Fruit fly (Drosophila melanogaster): ENCODE measurements around the gene CG43390.

The CG43390 gene

DNA sequence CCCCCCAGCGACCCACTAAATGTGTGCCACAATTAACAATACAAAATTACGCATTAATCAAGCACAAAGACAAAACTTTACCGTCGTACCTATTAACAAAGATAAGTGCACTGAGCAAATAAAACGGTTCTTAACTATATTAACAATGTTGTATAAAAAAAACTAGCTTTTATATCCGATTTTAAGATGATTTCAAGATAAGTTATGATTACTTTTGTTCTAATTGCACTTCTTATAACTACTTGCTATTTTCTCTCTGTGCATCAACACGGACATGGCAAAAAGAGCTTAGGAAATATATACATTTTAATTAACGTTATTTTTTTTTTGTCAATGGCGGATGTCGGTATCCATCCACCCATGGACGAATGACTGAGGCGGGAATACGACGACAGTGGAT is 43.6 kb downstream of the CG43390 start (continued):
- no peak for TF ChIP-seq dmrt11E (tag; optimal IDR thresholded peaks at IDR 0.05)
- no peak for TF ChIP-seq CG12769 (tag; optimal IDR thresholded peaks at IDR 0.05)
- 0 out of 2 replicates have a peak, but pooled peaks have one; percentile 24 for TF ChIP-seq HLH3B (GFP tag; IDR thresholded peaks at IDR 0.05)
- no peak for TF ChIP-seq Oaz (GFP tag; IDR thresholded peaks at IDR 0.05)
- peak; percentile 61; the same call in 2 of the 3 replicates for TF ChIP-seq ci (GFP tag; IDR thresholded peaks at IDR 0.05)
- no peak for TF ChIP-seq gro (GFP tag; optimal IDR thresholded peaks at IDR 0.05)
- no peak for TF ChIP-seq sna (GFP tag; IDR thresholded peaks at IDR 0.05; ENCODE audit: partially characterized antibody)
- no peak for TF ChIP-seq CG1602 (GFP tag; optimal IDR thresholded peaks at IDR 0.05)
- no peak for TF ChIP-seq CG17802 (tag; optimal IDR thresholded peaks at IDR 0.05)
- peak; percentile 55 for TF ChIP-seq CG11504 (tag; optimal IDR thresholded peaks at IDR 0.05)
- TF ChIP-seq br (optimal IDR thresholded peaks at IDR 0.05) = no peak
- no peak for TF ChIP-seq eve (GFP tag; optimal IDR thresholded peaks at IDR 0.05)
- no peak for TF ChIP-seq vfl (GFP tag; optimal IDR thresholded peaks at IDR 0.05)
- TF ChIP-seq pzg (GFP tag; optimal IDR thresholded peaks at IDR 0.05) = no peak
- TF ChIP-seq CG4730 (GFP tag; IDR thresholded peaks at IDR 0.05) = no peak
- TF ChIP-seq CG6654 (GFP tag; optimal IDR thresholded peaks at IDR 0.05) = no peak
- no peak for TF ChIP-seq ken (GFP tag; IDR thresholded peaks at IDR 0.05)
- TF ChIP-seq Nf-YA (GFP tag; IDR thresholded peaks at IDR 0.05) = no peak
- TF ChIP-seq ewg (GFP tag; optimal IDR thresholded peaks at IDR 0.05) = no peak
- TF ChIP-seq jumu (GFP tag; optimal IDR thresholded peaks at IDR 0.05) = no peak
- TF ChIP-seq CG11723 (GFP tag; optimal IDR thresholded peaks at IDR 0.05) = no peak
- TF ChIP-seq CG8388 (GFP tag; optimal IDR thresholded peaks at IDR 0.05) = peak; percentile 14
- TF ChIP-seq Atf-2 (GFP tag; optimal IDR thresholded peaks at IDR 0.05) = no peak
- no peak for TF ChIP-seq CG18262 (tag; optimal IDR thresholded peaks at IDR 0.05)
- no peak for TF ChIP-seq CG6854 (GFP tag; optimal IDR thresholded peaks at IDR 0.05)
- TF ChIP-seq BEAF-32 (GFP tag; optimal IDR thresholded peaks at IDR 0.05) = no peak
- TF ChIP-seq PHDP (tag; optimal IDR thresholded peaks at IDR 0.05) = peak; percentile 11
- TF ChIP-seq Optix (GFP tag; IDR thresholded peaks at IDR 0.05) = no peak
- TF ChIP-seq CG6765 (GFP tag; optimal IDR thresholded peaks at IDR 0.05) = no peak
- no peak for TF ChIP-seq Poxn (GFP tag; IDR thresholded peaks at IDR 0.05)
- no peak for TF ChIP-seq C15 (GFP tag; IDR thresholded peaks at IDR 0.05)
- TF ChIP-seq Dip3 (GFP tag; optimal IDR thresholded peaks at IDR 0.05) = no peak
- TF ChIP-seq CG14014 (GFP tag; IDR thresholded peaks at IDR 0.05) = no peak
- TF ChIP-seq fd102C (GFP tag; optimal IDR thresholded peaks at IDR 0.05) = no peak
- no peak for TF ChIP-seq CG15011 (GFP tag; optimal IDR thresholded peaks at IDR 0.05)
- peak; percentile 59 for TF ChIP-seq ranshi (GFP tag; IDR thresholded peaks at IDR 0.05)
- TF ChIP-seq CG9817 (tag; optimal IDR thresholded peaks at IDR 0.05) = no peak
- TF ChIP-seq CG10654 (GFP tag; optimal IDR thresholded peaks at IDR 0.05) = no peak
- TF ChIP-seq Atf6 (GFP tag; IDR thresholded peaks at IDR 0.05) = peak; percentile 38; the same call in 1 of the 2 replicates
- no peak for TF ChIP-seq wdn (GFP tag; IDR thresholded peaks at IDR 0.05)
- TF ChIP-seq Hey (tag; optimal IDR thresholded peaks at IDR 0.05) = no peak
- no peak for TF ChIP-seq Stat92E (GFP tag; optimal IDR thresholded peaks at IDR 0.05)
- TF ChIP-seq CG7745 (tag; optimal IDR thresholded peaks at IDR 0.05) = no peak
- no peak for TF ChIP-seq gsb-n (tag; optimal IDR thresholded peaks at IDR 0.05)
- TF ChIP-seq gem (tag; optimal IDR thresholded peaks at IDR 0.05) = peak; percentile 56
- no peak for TF ChIP-seq NFAT (GFP tag; IDR thresholded peaks at IDR 0.05)
- TF ChIP-seq ERR (GFP tag; optimal IDR thresholded peaks at IDR 0.05) = no peak
- no peak for TF ChIP-seq Hsf (GFP tag; optimal IDR thresholded peaks at IDR 0.05)
- peak; percentile 24 for TF ChIP-seq Blimp-1 (GFP tag; optimal IDR thresholded peaks at IDR 0.05)
- no peak for TF ChIP-seq emc (GFP tag; optimal IDR thresholded peaks at IDR 0.05)
- TF ChIP-seq CG33557 (GFP tag; optimal IDR thresholded peaks at IDR 0.05) = no peak
- no peak for TF ChIP-seq ac (GFP tag; optimal IDR thresholded peaks at IDR 0.05)
